Fruit fly (Drosophila melanogaster) whole organism, embryonic: ENCODE results near the gene CG43915.

Experiments used
- ATbp ChIP-seq: fragments of 200-800 bp; sonication (Bioruptor generic); optimal IDR thresholded peaks from 2 replicates; lab custom pipeline; 2017; ENCODE audit warnings: missing biosample characterization, mild to moderate bottlenecking, missing genetic modification characterization, missing genetic modification reagents
- Atf-2 ChIP-seq: fragments of 200-800 bp; sonication (Bioruptor generic); optimal IDR thresholded peaks from 2 replicates; lab custom pipeline; 2016; ENCODE audit warnings: missing biosample characterization, missing genetic modification characterization
- Bgb ChIP-seq: fragments of 200-800 bp; sonication (Bioruptor generic); IDR thresholded peaks from 2 replicates; pipeline ENCODE4 v1.3.6; 2022; ENCODE audit warnings: missing biosample characterization, missing genetic modification characterization; ENCODE audit not compliant: partially characterized antibody
- CG10274 ChIP-seq: fragments of 200-800 bp; sonication (Bioruptor generic); optimal IDR thresholded peaks from 3 replicates; lab custom pipeline; 2017; ENCODE audit warnings: missing biosample characterization, mild to moderate bottlenecking, missing genetic modification characterization
- CG11093 ChIP-seq: fragments of 200-800 bp; sonication (Bioruptor generic); IDR thresholded peaks from 3 replicates; pipeline ENCODE4 v1.3.6; 2022; ENCODE audit warnings: missing biosample characterization, missing genetic modification characterization
- CG11456 ChIP-seq: fragments of 200-800 bp; sonication (Bioruptor generic); IDR thresholded peaks from 3 replicates; pipeline ENCODE4 v1.3.6; 2022; ENCODE audit warnings: missing biosample characterization, missing genetic modification characterization
- CG12155 ChIP-seq: fragments of 200-800 bp; sonication (Bioruptor generic); optimal IDR thresholded peaks from 3 replicates; lab custom pipeline; 2016; ENCODE audit warnings: missing biosample characterization, missing genetic modification characterization
- CG12299 ChIP-seq: fragments of 200-800 bp; sonication (Bioruptor generic); optimal IDR thresholded peaks from 2 replicates; lab custom pipeline; 2018; ENCODE audit warnings: missing biosample characterization, mild to moderate bottlenecking, missing genetic modification characterization
- CG13296 ChIP-seq: fragments of 200-800 bp; sonication (Bioruptor generic); optimal IDR thresholded peaks from 3 replicates; lab custom pipeline; 2018; ENCODE audit warnings: missing biosample characterization, mild to moderate bottlenecking, missing genetic modification characterization
- CG15601 ChIP-seq: fragments of 200-800 bp; sonication (Bioruptor generic); optimal IDR thresholded peaks from 3 replicates; lab custom pipeline; 2019; ENCODE audit warnings: missing biosample characterization, mild to moderate bottlenecking, missing genetic modification characterization, moderate library complexity
- CG1832 ChIP-seq: fragments of 200-800 bp; sonication (Bioruptor generic); optimal IDR thresholded peaks from 2 replicates; lab custom pipeline; 2017; ENCODE audit warnings: missing biosample characterization, mild to moderate bottlenecking, missing genetic modification characterization, inconsistent platforms
- CG2116 ChIP-seq: fragments of 200-800 bp; sonication (Bioruptor generic); optimal IDR thresholded peaks from 3 replicates; lab custom pipeline; 2018; ENCODE audit warnings: missing biosample characterization, mild to moderate bottlenecking, missing genetic modification characterization
- CG2202 ChIP-seq: fragments of 200-800 bp; sonication (Bioruptor generic); optimal IDR thresholded peaks from 2 replicates; lab custom pipeline; 2018; ENCODE audit warnings: missing biosample characterization, mild to moderate bottlenecking, missing genetic modification characterization
- CG31388 ChIP-seq: fragments of 200-800 bp; sonication (Bioruptor generic); optimal IDR thresholded peaks from 2 replicates; lab custom pipeline; 2016; ENCODE audit warnings: missing biosample characterization, missing genetic modification characterization
- CG33557 ChIP-seq: fragments of 200-800 bp; sonication (Bioruptor generic); optimal IDR thresholded peaks from 2 replicates; lab custom pipeline; 2019; ENCODE audit warnings: missing biosample characterization, mild to moderate bottlenecking, missing genetic modification characterization, moderate library complexity
- CG34224 ChIP-seq: fragments of 200-800 bp; sonication (Bioruptor generic); IDR thresholded peaks from 3 replicates; pipeline ENCODE4 v1.3.6; 2022; ENCODE audit warnings: missing biosample characterization, missing genetic modification characterization; ENCODE audit not compliant: partially characterized antibody
- CG5953 ChIP-seq: fragments of 200-800 bp; sonication (Bioruptor generic); IDR thresholded peaks from 2 replicates; pipeline ENCODE4 v1.3.6; 2022; ENCODE audit warnings: missing biosample characterization, missing genetic modification characterization
- CG6272 ChIP-seq: fragments of 200-800 bp; sonication (Bioruptor generic); IDR thresholded peaks from 2 replicates; pipeline ENCODE4 v1.3.6; 2022; ENCODE audit warnings: missing biosample characterization, missing genetic modification characterization
- CG7745 ChIP-seq: fragments of 200-800 bp; sonication (Bioruptor generic); optimal IDR thresholded peaks from 2 replicates; lab custom pipeline; 2018; ENCODE audit warnings: missing biosample characterization, mild to moderate bottlenecking, missing genetic modification characterization, moderate library complexity
- CG8290 ChIP-seq, 3 experiments: fragments of 200-800 bp; sonication (Bioruptor generic); optimal IDR thresholded peaks; 2 replicates each; lab custom pipeline; 2016 to 2019; ENCODE audit warnings: missing biosample characterization in 3 of 3, missing genetic modification characterization in 3 of 3, mild to moderate bottlenecking in 2 of 3, moderate library complexity in 1 of 3
- CTCF ChIP-seq: fragments of 200-800 bp; sonication (Bioruptor generic); optimal IDR thresholded peaks from 2 replicates; lab custom pipeline; 2017; ENCODE audit warnings: missing biosample characterization, mild to moderate bottlenecking, missing genetic modification characterization, moderate library complexity
- Chrac-16 ChIP-seq: fragments of 200-800 bp; sonication (Bioruptor generic); optimal IDR thresholded peaks from 3 replicates; lab custom pipeline; 2016; ENCODE audit warnings: missing biosample characterization, missing genetic modification characterization
- CkIIα-i1 ChIP-seq: fragments of 200-800 bp; sonication (Bioruptor generic); IDR thresholded peaks from 2 replicates; pipeline ENCODE4 v1.3.6; 2022; ENCODE audit warnings: missing biosample characterization, missing genetic modification characterization
- CoRest ChIP-seq: fragments of 200-800 bp; sonication (Bioruptor generic); optimal IDR thresholded peaks from 3 replicates; lab custom pipeline; 2018; ENCODE audit warnings: missing biosample characterization, mild to moderate bottlenecking, missing genetic modification characterization, moderate library complexity
- H15 ChIP-seq: fragments of 200-800 bp; sonication (Bioruptor generic); IDR thresholded peaks from 3 replicates; pipeline ENCODE4 v1.3.6; 2022; ENCODE audit warnings: missing biosample characterization, missing genetic modification characterization
- Hr39 ChIP-seq: fragments of >200 bp; optimal IDR thresholded peaks from 2 replicates; lab custom pipeline; 2017
- MTF-1 ChIP-seq: fragments of 200-800 bp; sonication (Bioruptor generic); optimal IDR thresholded peaks from 2 replicates; lab custom pipeline; 2018; ENCODE audit warnings: missing biosample characterization, mild to moderate bottlenecking, missing genetic modification characterization, borderline replicate concordance
- NC2α ChIP-seq: fragments of 200-800 bp; sonication (Bioruptor generic); optimal IDR thresholded peaks from 2 replicates; lab custom pipeline; 2016; ENCODE audit warnings: missing biosample characterization, missing genetic modification characterization
- NFAT ChIP-seq: fragments of 200-800 bp; sonication (Bioruptor generic); IDR thresholded peaks from 2 replicates; pipeline ENCODE4 v1.3.6; 2022; ENCODE audit warnings: missing biosample characterization, missing genetic modification characterization
- Optix ChIP-seq: fragments of 200-800 bp; sonication (Bioruptor generic); IDR thresholded peaks from 3 replicates; pipeline ENCODE4 v1.3.6; 2022; ENCODE audit warnings: missing biosample characterization, missing genetic modification characterization
- Scr ChIP-seq: fragments of 200-800 bp; sonication (Bioruptor generic); IDR thresholded peaks from 2 replicates; pipeline ENCODE4 v1.3.6; 2022; ENCODE audit warnings: missing biosample characterization, missing genetic modification characterization; ENCODE audit not compliant: partially characterized antibody
- Sox102F ChIP-seq: fragments of 200-800 bp; sonication (Bioruptor generic); optimal IDR thresholded peaks from 2 replicates; lab custom pipeline; 2018; ENCODE audit warnings: missing biosample characterization, mild to moderate bottlenecking, missing genetic modification characterization, moderate library complexity
- bab2 ChIP-seq: fragments of 200-800 bp; sonication (Bioruptor generic); optimal IDR thresholded peaks from 2 replicates; lab custom pipeline; 2016; ENCODE audit warnings: missing biosample characterization, missing genetic modification characterization
- br ChIP-seq: fragments of >200 bp; optimal IDR thresholded peaks from 2 replicates; lab custom pipeline; 2017
- caup ChIP-seq: fragments of 200-800 bp; sonication (Bioruptor generic); optimal IDR thresholded peaks from 3 replicates; lab custom pipeline; 2017; ENCODE audit warnings: missing biosample characterization, mild to moderate bottlenecking, missing genetic modification characterization, moderate library complexity; ENCODE audit not compliant: severe bottlenecking
- chm ChIP-seq: fragments of 200-800 bp; sonication (Bioruptor generic); IDR thresholded peaks from 2 replicates; pipeline ENCODE4 v1.3.6; 2022; ENCODE audit warnings: missing biosample characterization, missing genetic modification characterization
- crol ChIP-seq: fragments of 200-800 bp; sonication (Bioruptor generic); IDR thresholded peaks from 2 replicates; pipeline ENCODE4 v1.3.6; 2022; ENCODE audit warnings: missing biosample characterization, missing genetic modification characterization
- disco-r ChIP-seq: fragments of 200-800 bp; sonication (Bioruptor generic); optimal IDR thresholded peaks from 2 replicates; lab custom pipeline; 2016; ENCODE audit warnings: missing biosample characterization, missing genetic modification characterization
- exex ChIP-seq: fragments of 200-800 bp; sonication (Bioruptor generic); optimal IDR thresholded peaks from 4 replicates; lab custom pipeline; 2018; ENCODE audit warnings: missing biosample characterization, mild to moderate bottlenecking, missing genetic modification characterization, moderate library complexity
- hbn ChIP-seq: fragments of 200-800 bp; sonication (Bioruptor generic); IDR thresholded peaks from 2 replicates; pipeline ENCODE4 v1.3.6; 2022; ENCODE audit warnings: missing biosample characterization, missing genetic modification characterization; ENCODE audit not compliant: partially characterized antibody
- jumu ChIP-seq: fragments of 200-800 bp; sonication (Bioruptor generic); optimal IDR thresholded peaks from 3 replicates; lab custom pipeline; 2016; ENCODE audit warnings: missing biosample characterization, missing genetic modification characterization
- knrl ChIP-seq: fragments of 200-800 bp; sonication (Bioruptor generic); IDR thresholded peaks from 3 replicates; pipeline ENCODE4 v1.3.6; 2022; ENCODE audit warnings: missing biosample characterization, missing genetic modification characterization; ENCODE audit not compliant: partially characterized antibody
- lola ChIP-seq, 3 experiments: fragments of >200 bp in 2 of 3; fragments of 200-800 bp in 1 of 3; sonication (Bioruptor generic) in 1 of 3; optimal IDR thresholded peaks; 2 replicates each; lab custom pipeline; 2017 to 2019; ENCODE audit warnings: missing biosample characterization in 3 of 3, missing genetic modification characterization in 3 of 3, mild to moderate bottlenecking in 1 of 3, moderate library complexity in 1 of 3
- mirr ChIP-seq: fragments of 200-800 bp; sonication (Bioruptor generic); optimal IDR thresholded peaks from 3 replicates; lab custom pipeline; 2018; ENCODE audit warnings: missing biosample characterization, mild to moderate bottlenecking, missing genetic modification characterization
- phol ChIP-seq: fragments of 200-800 bp; sonication (Bioruptor generic); optimal IDR thresholded peaks from 3 replicates; lab custom pipeline; 2018; ENCODE audit warnings: missing biosample characterization, mild to moderate bottlenecking, missing genetic modification characterization, moderate library complexity
- prd ChIP-seq, 3 experiments: fragments of >200 bp in 2 of 3; fragments of 200-800 bp in 1 of 3; sonication (Bioruptor generic) in 1 of 3; optimal IDR thresholded peaks in 2 of 3; IDR thresholded peaks in 1 of 3; 2 replicates in 2 of 3; 3 replicates in 1 of 3; pipeline versions ENCODE4 v1.3.6 to Lab custom; 2017 to 2022; ENCODE audit warnings: missing biosample characterization in 1 of 3, missing genetic modification characterization in 1 of 3
- ranshi ChIP-seq: fragments of 200-800 bp; sonication (Bioruptor generic); IDR thresholded peaks from 2 replicates; pipeline ENCODE4 v1.3.6; 2022; ENCODE audit warnings: missing biosample characterization, missing genetic modification characterization
- sima ChIP-seq: fragments of 200-800 bp; sonication (Bioruptor generic); optimal IDR thresholded peaks from 2 replicates; lab custom pipeline; 2016; ENCODE audit warnings: missing biosample characterization, missing genetic modification characterization

CG43915 gene

dm6 chr3L:3928205-3928942 is 44.3 kb upstream of the CG43915 start (continued):
- TF ChIP-seq Optix, result peak; percentile 77; the same call in 2 of the 3 replicates
- TF ChIP-seq NC2α (GFP tag; lab: Kevin White, UChicago), result peak; percentile 53
- TF ChIP-seq CG6272 (GFP tag; lab: Robert Waterston, UW), result peak; percentile 73
- TF ChIP-seq CG15601 (tag; lab: Kevin White, UChicago), result peak; percentile 58
- TF ChIP-seq mirr (GFP tag; lab: Kevin White, UChicago), result peak; percentile 93
- no peak for TF ChIP-seq prd (optimal IDR thresholded peaks at IDR 0.05; lab: Kevin White, UChicago)
- TF ChIP-seq prd (GFP tag; IDR thresholded peaks at IDR 0.05; lab: Robert Waterston, UW), result peak; percentile 89
- TF ChIP-seq CG5953, result peak; percentile 66; the same call in 1 of the 2 replicates
- peak; percentile 76 for TF ChIP-seq ATbp
- no peak for TF ChIP-seq CG8290 (GFP tag; optimal IDR thresholded peaks at IDR 0.05; lab: Kevin White, UChicago)
- peak in 1 of 2 experiments; percentile 95 for TF ChIP-seq CG8290 (tag; optimal IDR thresholded peaks at IDR 0.05; lab: Kevin White, UChicago)
- TF ChIP-seq CTCF, result no peak
- TF ChIP-seq CG1832 (GFP tag; lab: Kevin White, UChicago), result no peak
- peak; percentile 45 for TF ChIP-seq CG2116
- TF ChIP-seq CG13296 (GFP tag; lab: Kevin White, UChicago), result peak; percentile 89
- peak; percentile 87 for TF ChIP-seq Sox102F (GFP tag; lab: Kevin White, UChicago)
- peak; percentile 5 for TF ChIP-seq CG2202
- TF ChIP-seq CG12299 (tag; lab: Kevin White, UChicago), result peak; percentile 70
- TF ChIP-seq sima (GFP tag; lab: Kevin White, UChicago), result peak; percentile 33
- peak; percentile 93 for TF ChIP-seq caup (GFP tag; lab: Kevin White, UChicago)
- peak; percentile 64 for TF ChIP-seq phol (tag; lab: Kevin White, UChicago)
- peak; percentile 39; the same call in 1 of the 2 replicates for TF ChIP-seq crol (GFP tag; lab: Robert Waterston, UW)
- TF ChIP-seq CG7745 (tag; lab: Kevin White, UChicago), result no peak
- peak; percentile 67 for TF ChIP-seq disco-r (GFP tag; lab: Kevin White, UChicago)
- TF ChIP-seq MTF-1 (GFP tag; lab: Kevin White, UChicago), result peak; percentile 67
- TF ChIP-seq Chrac-16, result peak; percentile 79
- TF ChIP-seq exex, result peak; percentile 92
- TF ChIP-seq CG33557 (GFP tag; lab: Kevin White, UChicago), result no peak
- peak; percentile 76; the same call in 2 of the 3 replicates for TF ChIP-seq H15
- TF ChIP-seq CkIIα-i1 (GFP tag; lab: Robert Waterston, UW), result peak; percentile 79
- peak; percentile 68; the same call in 2 of the 3 replicates for TF ChIP-seq CG11093 (GFP tag; lab: Robert Waterston, UW)
- TF ChIP-seq Atf-2 (GFP tag; lab: Kevin White, UChicago), result peak; percentile 81
- no peak for TF ChIP-seq hbn (GFP tag; lab: Robert Waterston, UW)
- TF ChIP-seq chm, result peak; percentile 81
- TF ChIP-seq CG11456 (GFP tag; lab: Robert Waterston, UW), result peak; percentile 90
- TF ChIP-seq Bgb (GFP tag; lab: Robert Waterston, UW), result no peak
- no peak for TF ChIP-seq Scr (GFP tag; lab: Robert Waterston, UW)
- TF ChIP-seq CG31388 (GFP tag; lab: Kevin White, UChicago), result peak; percentile 35
- no peak for TF ChIP-seq br
- TF ChIP-seq jumu (GFP tag; lab: Kevin White, UChicago), result peak; percentile 77
- peak; percentile 85 for TF ChIP-seq ranshi (GFP tag; lab: Robert Waterston, UW)
- TF ChIP-seq CoRest (tag; lab: Kevin White, UChicago), result peak; percentile 90
- TF ChIP-seq CG34224, result no peak
- TF ChIP-seq lola (GFP tag; optimal IDR thresholded peaks at IDR 0.05; lab: Kevin White, UChicago), result no peak
- TF ChIP-seq bab2 (GFP tag; lab: Kevin White, UChicago), result peak; percentile 89
- peak; percentile 88 for TF ChIP-seq CG12155
- no peak for TF ChIP-seq Hr39 (lab: Kevin White, UChicago)
- peak; percentile 65 for TF ChIP-seq CG10274
- no peak for TF ChIP-seq knrl (GFP tag; lab: Robert Waterston, UW)
- TF ChIP-seq NFAT (GFP tag; lab: Robert Waterston, UW), result peak; percentile 83
